Worm (Caenorhabditis elegans): ENCODE data around the gene nhr-222.

DNA sequence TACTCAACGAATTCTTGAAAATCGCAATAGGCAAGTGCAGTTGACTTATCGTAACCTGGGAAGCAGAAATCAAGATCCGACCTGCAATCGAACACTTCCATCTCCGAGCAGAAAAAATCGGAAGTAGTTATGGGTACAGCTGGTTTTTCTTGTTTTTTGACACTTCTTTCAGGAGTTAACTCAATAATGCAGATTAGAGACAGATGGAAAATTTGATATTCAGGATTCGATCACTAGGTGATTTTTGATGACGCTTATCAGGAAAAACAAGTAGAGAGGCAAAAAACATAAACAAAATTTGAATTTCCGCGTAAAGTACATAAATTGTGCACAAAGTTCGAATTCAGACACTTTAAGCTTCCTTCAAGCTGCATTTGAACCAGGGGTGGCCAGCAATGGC, 5.6 kb upstream of the nhr-222 start, which contains the start of gene srw-130:
- no peak for TF ChIP-seq cog-1 (tag; optimal IDR thresholded peaks at IDR 0.05)
- no peak for TF ChIP-seq tab-1 (GFP tag; IDR thresholded peaks at IDR 0.05)
- no peak for TF ChIP-seq klf-2 (GFP tag; conservative IDR thresholded peaks at IDR 0.05)
- no peak for TF ChIP-seq ztf-23 (GFP tag; IDR thresholded peaks at IDR 0.05)
- no peak for TF ChIP-seq ztf-29 (GFP tag; IDR thresholded peaks at IDR 0.05)
- no peak for TF ChIP-seq flt-1 (GFP tag; IDR thresholded peaks at IDR 0.05)
